Worm (Caenorhabditis elegans): ENCODE measurements around the gene kvs-5.

DNA sequence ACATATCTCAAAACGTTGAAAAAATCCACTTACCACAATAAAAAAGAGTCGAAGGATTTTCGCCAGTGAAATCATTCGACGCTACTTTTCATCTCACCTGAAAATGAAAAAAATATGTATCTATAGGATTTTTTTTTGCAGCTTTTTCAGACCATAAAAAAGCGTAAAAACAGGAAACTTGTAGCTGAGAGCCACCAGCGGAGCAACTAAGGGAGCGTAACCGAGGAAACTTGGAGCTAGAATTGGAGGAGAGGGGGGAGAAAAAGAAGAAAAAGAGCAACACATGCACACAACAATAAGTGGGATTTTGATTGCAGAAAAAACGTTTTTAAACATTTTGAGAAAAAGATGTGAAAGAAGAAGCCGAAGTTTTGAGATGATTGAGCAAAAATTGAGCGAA is 28.9 kb upstream of the kvs-5 start, which contains the start of gene cutl-26:
- TF ChIP-seq nhr-90 (tag; optimal IDR thresholded peaks at IDR 0.05) (no peak), hlh-12 (tag; optimal IDR thresholded peaks at IDR 0.05) (no peak), Y79H2A.3 (GFP tag; conservative IDR thresholded peaks at IDR 0.05) (no peak), lin-54 (GFP tag; optimal IDR thresholded peaks at IDR 0.05) (no peak), D2030.7 (GFP tag; IDR thresholded peaks at IDR 0.05) (no peak), F49E8.2 (tag; optimal IDR thresholded peaks at IDR 0.05; ENCODE audit: insufficient read depth) (no peak), lin-26 (GFP tag; IDR thresholded peaks at IDR 0.05) (no peak), lsl-1 (GFP tag; optimal IDR thresholded peaks at IDR 0.05) (no peak), tbx-9 (tag; optimal IDR thresholded peaks at IDR 0.05; ENCODE audit: borderline replicate concordance) (no peak), F37B4.10 (GFP tag; IDR thresholded peaks at IDR 0.05) (no peak)

Data from whole organism, young adult.